Fruit fly (Drosophila melanogaster) S2 (cell line): ENCODE results near the gene Alg10.

Experiments
- CG8478 ChIP-seq: fragments of >200 bp; optimal IDR thresholded peaks from 2 replicates; lab custom pipeline; 2018
- CTCF ChIP-seq, 2 experiments: fragments of >200 bp; optimal IDR thresholded peaks; 2 replicates each; lab custom pipeline; 2018

- TF ChIP-seq CTCF (optimal IDR thresholded peaks at IDR 0.05; lab: Kevin White, UChicago) (no peak), CG8478 (no peak)
These were observed 32.7 kb downstream of the Alg10 start, which contains the start of gene GlcAT-P for dm6 chr3L:11197291-11198021.
